Fruit fly (Drosophila melanogaster): ENCODE results near the gene Pgls.

Gene Pgls

dm6 chrX:10840892-10841564 lies 6.2 kb upstream of the Pgls start:
- no peak for TF ChIP-seq Hr38 (GFP tag; optimal IDR thresholded peaks at IDR 0.05)
- peak; percentile 26 for TF ChIP-seq svp (GFP tag)
- TF ChIP-seq fkh (GFP tag; optimal IDR thresholded peaks at IDR 0.05): peak; percentile 42
- TF ChIP-seq Eip75B (GFP tag; optimal IDR thresholded peaks at IDR 0.05): no peak
- TF ChIP-seq achi (GFP tag; optimal IDR thresholded peaks at IDR 0.05): no peak
- TF ChIP-seq Sox14 (GFP tag; optimal IDR thresholded peaks at IDR 0.05): no peak
- TF ChIP-seq Blimp-1 (GFP tag; optimal IDR thresholded peaks at IDR 0.05): no peak
- TF ChIP-seq fd85E (GFP tag; optimal IDR thresholded peaks at IDR 0.05): no peak
- no peak for TF ChIP-seq CG31627 (GFP tag; optimal IDR thresholded peaks at IDR 0.05)

DNA sequence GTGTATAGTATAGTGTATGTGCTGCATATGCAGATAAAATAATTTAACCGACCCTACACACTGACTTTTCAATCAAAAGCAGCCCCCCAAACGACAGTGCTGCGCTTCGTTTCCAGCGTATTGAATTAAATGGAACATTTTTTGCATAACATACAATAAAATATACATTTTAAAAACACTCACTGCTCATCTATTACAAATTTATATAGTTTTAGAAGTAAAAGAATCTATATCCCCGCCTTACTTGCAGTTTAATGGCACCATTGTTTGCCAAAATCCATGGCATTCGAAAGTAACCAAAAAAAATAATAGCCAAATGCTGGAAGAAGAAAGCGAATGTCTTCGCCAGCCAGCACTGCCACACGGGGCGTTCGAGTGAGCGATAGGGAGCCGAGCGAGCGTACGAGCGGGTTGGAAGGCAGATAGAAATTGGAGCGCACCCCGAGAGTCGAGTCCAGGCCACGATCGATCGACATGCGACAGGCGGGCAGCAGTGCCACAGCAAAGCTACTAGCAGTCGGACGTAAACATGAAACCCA lies 5.5 kb upstream of the Pgls start, which contains the start of gene CG15209:
Gene CG15209 (plus strand): TSS at position 489 of the 539 bp plus-strand sequence.
- TF ChIP-seq OdsH (GFP tag; optimal IDR thresholded peaks at IDR 0.05) (no peak), lz (GFP tag; optimal IDR thresholded peaks at IDR 0.05) (peak; percentile 0), CG8119 (GFP tag; IDR thresholded peaks at IDR 0.05) (no peak), acj6 (GFP tag; optimal IDR thresholded peaks at IDR 0.05) (no peak), CG32006 (GFP tag; optimal IDR thresholded peaks at IDR 0.05) (peak; percentile 30), ss (GFP tag; optimal IDR thresholded peaks at IDR 0.05) (peak in 1 of 2 experiments; percentile 5), CG6792 (GFP tag; optimal IDR thresholded peaks at IDR 0.05) (no peak), Met (GFP tag; optimal IDR thresholded peaks at IDR 0.05) (no peak), dsx (GFP tag; optimal IDR thresholded peaks at IDR 0.05; ENCODE audit: poor library complexity, severe bottlenecking) (no peak), Blimp-1 (GFP tag; optimal IDR thresholded peaks at IDR 0.05) (no peak), svp (GFP tag) (peak; percentile 73), Eip78C (GFP tag) (peak; percentile 51), dac (GFP tag; optimal IDR thresholded peaks at IDR 0.05) (no peak), vri (GFP tag; optimal IDR thresholded peaks at IDR 0.05) (no peak), topi (GFP tag; optimal IDR thresholded peaks at IDR 0.05) (peak; percentile 16)

- TF ChIP-seq acj6 (GFP tag; optimal IDR thresholded peaks at IDR 0.05): no peak
- TF ChIP-seq CG31627 (GFP tag; optimal IDR thresholded peaks at IDR 0.05): no peak
- no peak for TF ChIP-seq Smox (GFP tag; optimal IDR thresholded peaks at IDR 0.05)
Measured at dm6 chrX:10844807-10845206, 2.4 kb upstream of the Pgls start, which contains the start of gene CG32669. Gene CG32669, minus strand, starts transcription at chrX:10845081.

DNA sequence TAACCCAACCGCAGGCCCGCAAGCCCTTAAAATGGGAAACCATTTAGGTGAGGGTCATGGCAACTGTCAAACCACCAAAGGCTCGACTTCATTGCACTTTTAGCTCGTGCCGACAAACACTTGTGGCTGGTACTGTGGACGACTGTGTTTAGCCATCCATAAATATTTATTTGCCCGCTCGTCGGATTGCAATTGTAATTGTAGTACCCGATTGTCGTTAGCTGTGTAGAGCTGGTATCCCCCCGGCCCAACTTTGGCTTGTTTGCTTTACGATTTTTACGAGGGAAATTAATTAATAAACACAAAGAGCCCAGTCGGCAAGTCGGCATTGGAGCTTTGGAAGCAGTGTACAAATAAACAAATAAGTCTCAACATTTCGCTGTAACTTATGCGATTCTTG lies 2.0 kb upstream of the Pgls start:
- TF ChIP-seq acj6 (GFP tag; optimal IDR thresholded peaks at IDR 0.05): no peak

DNA sequence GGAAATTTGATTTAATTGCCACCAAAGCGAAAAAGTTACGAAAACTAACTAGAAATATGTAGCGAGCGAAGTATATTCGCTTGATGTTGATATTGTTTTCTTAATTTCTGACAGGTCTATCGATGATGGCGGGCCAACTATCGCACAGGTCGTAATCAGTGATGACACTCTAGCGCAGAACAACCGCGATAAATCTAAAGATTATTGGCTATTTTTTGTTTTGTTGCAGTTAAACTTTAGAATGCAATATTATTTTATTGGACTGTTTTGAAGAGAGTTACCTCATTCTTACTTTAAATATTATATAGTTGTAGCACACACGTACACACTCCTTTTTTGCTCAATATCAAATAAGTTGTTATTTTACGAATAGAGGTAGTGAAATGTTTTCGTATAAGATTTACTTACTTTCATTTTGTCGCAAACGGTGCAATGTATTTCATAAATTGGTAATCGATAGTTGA lies 234 bp upstream of the Pgls start, which contains the start of gene sbr:
Gene sbr (minus strand): TSS at position 121 of the 464 bp plus-strand sequence.
- TF ChIP-seq Hr4 (GFP tag; optimal IDR thresholded peaks at IDR 0.05) (no peak), net (GFP tag; optimal IDR thresholded peaks at IDR 0.05) (no peak), CG8632 (GFP tag; optimal IDR thresholded peaks at IDR 0.05) (no peak), acj6 (GFP tag; optimal IDR thresholded peaks at IDR 0.05) (no peak), Eip93F (GFP tag; optimal IDR thresholded peaks at IDR 0.05) (no peak), Eip78C (GFP tag) (no peak), CG4318 (GFP tag; optimal IDR thresholded peaks at IDR 0.05) (no peak), CG11294 (GFP tag; IDR thresholded peaks at IDR 0.05) (no peak), CG1621 (tag; optimal IDR thresholded peaks at IDR 0.05) (no peak), CG16779 (tag; optimal IDR thresholded peaks at IDR 0.05) (no peak), topi (GFP tag; optimal IDR thresholded peaks at IDR 0.05) (peak; percentile 38), OdsH (GFP tag; optimal IDR thresholded peaks at IDR 0.05) (no peak), CG34406 (GFP tag; optimal IDR thresholded peaks at IDR 0.05) (no peak), Lpt (GFP tag; optimal IDR thresholded peaks at IDR 0.05) (no peak), CG6808 (GFP tag; optimal IDR thresholded peaks at IDR 0.05) (no peak), pdm3 (GFP tag; optimal IDR thresholded peaks at IDR 0.05) (no peak), CG3032 (tag; optimal IDR thresholded peaks at IDR 0.05) (peak; percentile 24), fd59A (GFP tag; optimal IDR thresholded peaks at IDR 0.05) (no peak), CG6276 (GFP tag; optimal IDR thresholded peaks at IDR 0.05) (no peak), fd85E (GFP tag; optimal IDR thresholded peaks at IDR 0.05) (no peak), Eip75B (GFP tag; optimal IDR thresholded peaks at IDR 0.05) (no peak), CG3919 (GFP tag; optimal IDR thresholded peaks at IDR 0.05) (no peak), esn (GFP tag; optimal IDR thresholded peaks at IDR 0.05) (peak; percentile 43), Gug (GFP tag; IDR thresholded peaks at IDR 0.05) (no peak), dsx (GFP tag; optimal IDR thresholded peaks at IDR 0.05; ENCODE audit: poor library complexity, severe bottlenecking) (no peak), dac (GFP tag; optimal IDR thresholded peaks at IDR 0.05) (no peak), CG15336 (GFP tag; IDR thresholded peaks at IDR 0.05) (no peak)

Measured in whole organism, prepupa.